Fruit fly (Drosophila melanogaster) whole organism, embryonic: ENCODE results near the gene hyd.
A peak's percentile ranks its signal among the peaks of the same experiment; 100 is the strongest.

Source experiments
- Aef1 ChIP-seq: fragments of 200-800 bp; sonication (Bioruptor generic); IDR thresholded peaks from 3 replicates; pipeline ENCODE4 v1.3.6; 2022; ENCODE audit warnings: missing biosample characterization, missing genetic modification characterization
- CG10321 ChIP-seq: fragments of 200-800 bp; sonication (Bioruptor generic); IDR thresholded peaks from 2 replicates; pipeline ENCODE4 v1.3.6; 2022; ENCODE audit warnings: missing biosample characterization, missing genetic modification characterization
- CG11093 ChIP-seq: fragments of 200-800 bp; sonication (Bioruptor generic); IDR thresholded peaks from 3 replicates; pipeline ENCODE4 v1.3.6; 2022; ENCODE audit warnings: missing biosample characterization, missing genetic modification characterization
- CG11398 ChIP-seq: fragments of 200-800 bp; sonication (Bioruptor generic); optimal IDR thresholded peaks from 2 replicates; lab custom pipeline; 2016; ENCODE audit warnings: missing biosample characterization, missing genetic modification characterization
- CG11560 ChIP-seq: fragments of 200-800 bp; sonication (Bioruptor generic); IDR thresholded peaks from 3 replicates; pipeline ENCODE4 v1.3.6; 2022; ENCODE audit warnings: missing biosample characterization, missing genetic modification characterization
- CG12236 ChIP-seq: fragments of 200-800 bp; sonication (Bioruptor generic); optimal IDR thresholded peaks from 2 replicates; lab custom pipeline; 2016; ENCODE audit warnings: missing biosample characterization, missing genetic modification characterization
- CG17568 ChIP-seq: fragments of 200-800 bp; sonication (Bioruptor generic); optimal IDR thresholded peaks from 2 replicates; lab custom pipeline; 2018; ENCODE audit warnings: missing biosample characterization, mild to moderate bottlenecking, missing genetic modification characterization, moderate library complexity
- CG18476 ChIP-seq: fragments of 200-800 bp; sonication (Bioruptor generic); optimal IDR thresholded peaks from 2 replicates; lab custom pipeline; 2016; ENCODE audit warnings: missing biosample characterization, mild to moderate bottlenecking, missing genetic modification characterization
- CG2712 ChIP-seq: fragments of 200-800 bp; optimal IDR thresholded peaks from 3 replicates; lab custom pipeline; 2019; ENCODE audit warnings: missing biosample characterization, mild to moderate bottlenecking, missing genetic modification characterization, moderate library complexity
- CG30403 ChIP-seq: fragments of 200-800 bp; sonication (Bioruptor generic); optimal IDR thresholded peaks from 3 replicates; lab custom pipeline; 2016; ENCODE audit warnings: missing biosample characterization, missing genetic modification characterization
- CG31441 ChIP-seq: fragments of 200-800 bp; sonication (Bioruptor generic); IDR thresholded peaks from 2 replicates; pipeline ENCODE4 v1.3.6; 2022; ENCODE audit warnings: missing biosample characterization, missing genetic modification characterization
- CG32772 ChIP-seq: fragments of 200-800 bp; sonication (Bioruptor generic); IDR thresholded peaks from 2 replicates; pipeline ENCODE4 v1.3.6; 2022; ENCODE audit warnings: missing biosample characterization, missing genetic modification characterization
- CG33213 ChIP-seq: fragments of 200-800 bp; sonication (Bioruptor generic); optimal IDR thresholded peaks from 3 replicates; lab custom pipeline; 2016; ENCODE audit warnings: missing biosample characterization, missing genetic modification characterization
- CG43689 ChIP-seq: fragments of 200-800 bp; sonication (Bioruptor generic); IDR thresholded peaks from 2 replicates; pipeline ENCODE4 v1.3.6; 2022; ENCODE audit warnings: missing biosample characterization, missing genetic modification characterization
- CG6689 ChIP-seq: fragments of 200-800 bp; sonication (Bioruptor generic); IDR thresholded peaks from 2 replicates; pipeline ENCODE4 v1.3.6; 2022; ENCODE audit warnings: missing biosample characterization, missing genetic modification characterization
- CG6765 ChIP-seq: fragments of 200-800 bp; sonication (Bioruptor generic); optimal IDR thresholded peaks from 3 replicates; lab custom pipeline; 2017; ENCODE audit warnings: missing biosample characterization, mild to moderate bottlenecking, missing genetic modification characterization
- CG7271 ChIP-seq: fragments of 200-800 bp; sonication (Bioruptor generic); optimal IDR thresholded peaks from 2 replicates; lab custom pipeline; 2018; ENCODE audit warnings: missing biosample characterization, mild to moderate bottlenecking, missing genetic modification characterization, moderate library complexity
- CG7372 ChIP-seq: fragments of 200-800 bp; sonication (Bioruptor generic); IDR thresholded peaks from 2 replicates; pipeline ENCODE4 v1.3.6; 2022; ENCODE audit warnings: missing biosample characterization, missing genetic modification characterization
- CG7786 ChIP-seq: fragments of 200-800 bp; sonication (Bioruptor generic); optimal IDR thresholded peaks from 2 replicates; lab custom pipeline; 2016; ENCODE audit warnings: missing biosample characterization, missing genetic modification characterization
- CG9609 ChIP-seq: fragments of 200-800 bp; sonication (Bioruptor generic); optimal IDR thresholded peaks from 3 replicates; lab custom pipeline; 2016; ENCODE audit warnings: missing biosample characterization, missing genetic modification characterization
- CG9932 ChIP-seq: fragments of 200-800 bp; sonication (Bioruptor generic); IDR thresholded peaks from 2 replicates; pipeline ENCODE4 v1.3.6; 2022; ENCODE audit warnings: missing biosample characterization, missing genetic modification characterization
- CHES-1-like ChIP-seq: fragments of 200-800 bp; sonication (Bioruptor generic); optimal IDR thresholded peaks from 2 replicates; lab custom pipeline; 2016; ENCODE audit warnings: missing biosample characterization, missing genetic modification characterization
- Doc3 ChIP-seq: fragments of 200-800 bp; sonication (Bioruptor generic); IDR thresholded peaks from 3 replicates; pipeline ENCODE4 v1.3.6; 2022; ENCODE audit warnings: missing biosample characterization, missing genetic modification characterization; ENCODE audit not compliant: partially characterized antibody
- Dref ChIP-seq: fragments of 200-800 bp; sonication (Bioruptor generic); IDR thresholded peaks from 2 replicates; pipeline ENCODE4 v1.3.6; 2022; ENCODE audit warnings: missing biosample characterization, missing genetic modification characterization
- Ets65A ChIP-seq: fragments of 200-800 bp; sonication (Bioruptor generic); peaks from one replicate; lab custom pipeline; 2016; ENCODE audit warnings: missing biosample characterization, missing genetic modification characterization
- GATAe ChIP-seq: fragments of 200-800 bp; sonication (Bioruptor generic); conservative IDR thresholded peaks from 2 replicates; pipeline ENCODE4 v1.3.6; 2022; ENCODE audit warnings: missing biosample characterization, missing genetic modification characterization
- Hmr ChIP-seq: fragments of 200-800 bp; sonication (Bioruptor generic); optimal IDR thresholded peaks from 3 replicates; lab custom pipeline; 2017; ENCODE audit warnings: mild to moderate bottlenecking, missing biosample characterization, missing genetic modification reagents, missing genetic modification characterization
- Lim3 ChIP-seq: fragments of 200-800 bp; sonication (Bioruptor generic); IDR thresholded peaks from 2 replicates; pipeline ENCODE4 v1.3.6; 2022; ENCODE audit warnings: missing biosample characterization, missing genetic modification characterization
- Max ChIP-seq: fragments of 200-800 bp; sonication (Bioruptor generic); optimal IDR thresholded peaks from 2 replicates; lab custom pipeline; 2016; ENCODE audit warnings: missing biosample characterization, mild to moderate bottlenecking, missing genetic modification characterization
- NC2β ChIP-seq: fragments of 200-800 bp; sonication (Bioruptor generic); optimal IDR thresholded peaks from 2 replicates; lab custom pipeline; 2016; ENCODE audit warnings: missing biosample characterization, missing genetic modification characterization
- Ptx1 ChIP-seq: fragments of 200-800 bp; sonication (Bioruptor generic); IDR thresholded peaks from 2 replicates; pipeline ENCODE4 v1.3.6; 2022; ENCODE audit warnings: missing biosample characterization, missing genetic modification characterization
- Ravus ChIP-seq: fragments of 200-800 bp; sonication (Bioruptor generic); IDR thresholded peaks from 2 replicates; pipeline ENCODE4 v1.3.6; 2022; ENCODE audit warnings: missing biosample characterization, missing genetic modification characterization
- Rx ChIP-seq: fragments of 200-800 bp; sonication (Bioruptor generic); IDR thresholded peaks from 2 replicates; pipeline ENCODE4 v1.3.6; 2022; ENCODE audit warnings: missing biosample characterization, missing genetic modification characterization
- Sin3A ChIP-seq: fragments of >200 bp; optimal IDR thresholded peaks from 2 replicates; lab custom pipeline; 2018
- Usf ChIP-seq: fragments of 200-800 bp; sonication (Bioruptor generic); optimal IDR thresholded peaks from 2 replicates; lab custom pipeline; 2017; ENCODE audit warnings: missing genotype, missing biosample characterization, missing genetic modification characterization
- Vsx1 ChIP-seq: fragments of 200-800 bp; sonication (Bioruptor generic); optimal IDR thresholded peaks from 2 replicates; lab custom pipeline; 2017; ENCODE audit warnings: missing biosample characterization, mild to moderate bottlenecking, missing genetic modification characterization, missing genetic modification reagents
- amos ChIP-seq: fragments of 200-800 bp; sonication (Bioruptor generic); IDR thresholded peaks from 2 replicates; pipeline ENCODE4 v1.3.6; 2022; ENCODE audit warnings: missing biosample characterization, missing genetic modification characterization; ENCODE audit not compliant: partially characterized antibody
- ap ChIP-seq: fragments of 200-800 bp; sonication (Bioruptor generic); IDR thresholded peaks from 2 replicates; pipeline ENCODE4 v1.3.6; 2022; ENCODE audit warnings: missing biosample characterization, missing genetic modification characterization
- bsh ChIP-seq, 2 experiments: fragments of 200-800 bp; sonication (Bioruptor generic); optimal IDR thresholded peaks; 2 replicates each; lab custom pipeline; 2017 to 2018; ENCODE audit warnings: mild to moderate bottlenecking in 2 of 2, missing biosample characterization in 2 of 2, missing genetic modification characterization in 2 of 2, moderate library complexity in 1 of 2
- cad ChIP-seq: fragments of >200 bp; optimal IDR thresholded peaks from 2 replicates; lab custom pipeline; 2017; ENCODE audit warnings: missing biosample characterization, missing genetic modification characterization
- crp ChIP-seq, 2 experiments: fragments of 200-800 bp; sonication (Bioruptor generic); optimal IDR thresholded peaks; 2 replicates in 1 of 2; 3 replicates in 1 of 2; lab custom pipeline; 2017; ENCODE audit warnings: missing biosample characterization in 2 of 2, missing genetic modification characterization in 2 of 2, mild to moderate bottlenecking in 1 of 2, moderate library complexity in 1 of 2
- ems ChIP-seq: fragments of 200-800 bp; sonication (Bioruptor generic); optimal IDR thresholded peaks from 3 replicates; lab custom pipeline; 2016; ENCODE audit warnings: missing biosample characterization, missing genetic modification characterization
- peb ChIP-seq: fragments of 200-800 bp; sonication (Bioruptor generic); IDR thresholded peaks from 2 replicates; pipeline ENCODE4 v1.3.6; 2022; ENCODE audit warnings: missing biosample characterization, missing genetic modification characterization
- phol ChIP-seq: fragments of 200-800 bp; sonication (Bioruptor generic); optimal IDR thresholded peaks from 3 replicates; lab custom pipeline; 2018; ENCODE audit warnings: missing biosample characterization, mild to moderate bottlenecking, missing genetic modification characterization, moderate library complexity
- pnt ChIP-seq: fragments of 200-800 bp; sonication (Bioruptor generic); optimal IDR thresholded peaks from 3 replicates; lab custom pipeline; 2016; ENCODE audit warnings: missing biosample characterization, missing genetic modification characterization
- sc ChIP-seq, 3 experiments: fragments of >200 bp in 2 of 3; fragments of 200-800 bp in 1 of 3; sonication (Bioruptor generic) in 1 of 3; optimal IDR thresholded peaks; 2 replicates in 2 of 3; 3 replicates in 1 of 3; lab custom pipeline; 2017; ENCODE audit warnings: mild to moderate bottlenecking in 1 of 3, missing biosample characterization in 1 of 3, missing genetic modification characterization in 1 of 3, missing genetic modification reagents in 1 of 3
- sima ChIP-seq: fragments of 200-800 bp; sonication (Bioruptor generic); optimal IDR thresholded peaks from 2 replicates; lab custom pipeline; 2016; ENCODE audit warnings: missing biosample characterization, missing genetic modification characterization
- toy ChIP-seq: fragments of 200-800 bp; sonication (Bioruptor generic); IDR thresholded peaks from 2 replicates; pipeline ENCODE4 v1.3.6; 2022; ENCODE audit warnings: missing biosample characterization, missing genetic modification characterization
- vfl ChIP-seq: fragments of 200-800 bp; sonication (Bioruptor generic); optimal IDR thresholded peaks from 2 replicates; lab custom pipeline; 2016; ENCODE audit warnings: missing biosample characterization, missing genetic modification characterization
- wek ChIP-seq: fragments of 200-800 bp; sonication (Bioruptor generic); optimal IDR thresholded peaks from 3 replicates; lab custom pipeline; 2018; ENCODE audit warnings: missing biosample characterization, mild to moderate bottlenecking, missing genetic modification characterization, moderate library complexity
- zen ChIP-seq: fragments of 200-800 bp; sonication (Bioruptor generic); optimal IDR thresholded peaks from 3 replicates; lab custom pipeline; 2018; ENCODE audit warnings: missing biosample characterization, mild to moderate bottlenecking, missing genetic modification characterization, moderate library complexity

The hyd gene

dm6 chr3R:9705008-9705628, 20.3 kb downstream of the hyd start, which contains the start of gene Unc-115a (continued):
- peak; percentile 17 for TF ChIP-seq ems (GFP tag; lab: Kevin White, UChicago)
- no peak for TF ChIP-seq Ptx1
- TF ChIP-seq Dref (GFP tag; lab: Robert Waterston, UW) = no peak
- peak; percentile 41 for TF ChIP-seq Max (GFP tag; lab: Kevin White, UChicago)
- no peak for TF ChIP-seq GATAe (GFP tag; lab: Robert Waterston, UW)
- no peak for TF ChIP-seq Vsx1
- TF ChIP-seq CG9609 = peak; percentile 9
- TF ChIP-seq Ets65A (GFP tag; lab: Kevin White, UChicago) = peak; percentile 90
- TF ChIP-seq Ravus = no peak
- TF ChIP-seq Sin3A = peak; percentile 38
- TF ChIP-seq ap (GFP tag; lab: Robert Waterston, UW) = no peak
- peak; percentile 55 for TF ChIP-seq CG11398
- TF ChIP-seq CG11560 = no peak
- peak; percentile 19 for TF ChIP-seq CG6765 (GFP tag; lab: Kevin White, UChicago)
- no peak for TF ChIP-seq CG7372 (GFP tag; lab: Robert Waterston, UW)
- TF ChIP-seq pnt (GFP tag; lab: Kevin White, UChicago) = no peak
- TF ChIP-seq CG17568 = no peak
- no peak for TF ChIP-seq peb (GFP tag; lab: Robert Waterston, UW)
- peak; percentile 59 for TF ChIP-seq phol (tag; lab: Kevin White, UChicago)
- TF ChIP-seq CG31441 = no peak
- peak; percentile 38 to 57 for TF ChIP-seq bsh (GFP tag; optimal IDR thresholded peaks at IDR 0.05; lab: Kevin White, UChicago)
- TF ChIP-seq sima = no peak
- no peak for TF ChIP-seq Rx (GFP tag; lab: Robert Waterston, UW)
- no peak for TF ChIP-seq amos (GFP tag; lab: Robert Waterston, UW)
- no peak for TF ChIP-seq Usf (GFP tag; lab: Kevin White, UChicago)
- peak; percentile 29 for TF ChIP-seq CG30403
- no peak for TF ChIP-seq CG6689
- peak; percentile 76 for TF ChIP-seq CG33213 (GFP tag; lab: Kevin White, UChicago)
- TF ChIP-seq CG7271 (tag; lab: Kevin White, UChicago) = no peak
- peak in 1 of 2 experiments; percentile 42 for TF ChIP-seq crp (GFP tag; optimal IDR thresholded peaks at IDR 0.05; lab: Kevin White, UChicago)
- TF ChIP-seq sc (optimal IDR thresholded peaks at IDR 0.05; lab: Kevin White, UChicago) = no peak
- TF ChIP-seq sc (GFP tag; optimal IDR thresholded peaks at IDR 0.05; lab: Kevin White, UChicago) = no peak
- TF ChIP-seq vfl (GFP tag; lab: Kevin White, UChicago) = peak; percentile 39
- no peak for TF ChIP-seq Doc3
- TF ChIP-seq zen = peak; percentile 67
- TF ChIP-seq toy = no peak
- TF ChIP-seq cad (GFP tag; lab: Kevin White, UChicago) = no peak
- no peak for TF ChIP-seq Aef1 (GFP tag; lab: Robert Waterston, UW)
- no peak for TF ChIP-seq Lim3 (GFP tag; lab: Robert Waterston, UW)
- TF ChIP-seq CG12236 (GFP tag; lab: Kevin White, UChicago) = peak; percentile 43
- 0 out of 3 replicates have a peak, but pooled peaks have one; percentile 12 for TF ChIP-seq CG11093 (GFP tag; lab: Robert Waterston, UW)
- TF ChIP-seq CG10321 (GFP tag; lab: Robert Waterston, UW) = no peak
- TF ChIP-seq CG32772 (GFP tag; lab: Robert Waterston, UW) = no peak
- peak; percentile 83 for TF ChIP-seq Hmr (GFP tag; lab: Kevin White, UChicago)
- TF ChIP-seq CG2712 (tag; lab: Kevin White, UChicago) = peak; percentile 73
- TF ChIP-seq wek (GFP tag; lab: Kevin White, UChicago) = peak; percentile 36
- no peak for TF ChIP-seq CG43689 (GFP tag; lab: Robert Waterston, UW)
- peak; percentile 31 for TF ChIP-seq NC2β (GFP tag; lab: Kevin White, UChicago)
- TF ChIP-seq CG18476 (GFP tag; lab: Kevin White, UChicago) = no peak
- TF ChIP-seq CHES-1-like (GFP tag; lab: Kevin White, UChicago) = peak; percentile 71
- TF ChIP-seq CG9932 (GFP tag; lab: Robert Waterston, UW) = no peak
- TF ChIP-seq CG7786 (GFP tag; lab: Kevin White, UChicago) = peak; percentile 13
